Worm (Caenorhabditis elegans): ENCODE results near the gene gstk-1.

The gstk-1 gene

DNA sequence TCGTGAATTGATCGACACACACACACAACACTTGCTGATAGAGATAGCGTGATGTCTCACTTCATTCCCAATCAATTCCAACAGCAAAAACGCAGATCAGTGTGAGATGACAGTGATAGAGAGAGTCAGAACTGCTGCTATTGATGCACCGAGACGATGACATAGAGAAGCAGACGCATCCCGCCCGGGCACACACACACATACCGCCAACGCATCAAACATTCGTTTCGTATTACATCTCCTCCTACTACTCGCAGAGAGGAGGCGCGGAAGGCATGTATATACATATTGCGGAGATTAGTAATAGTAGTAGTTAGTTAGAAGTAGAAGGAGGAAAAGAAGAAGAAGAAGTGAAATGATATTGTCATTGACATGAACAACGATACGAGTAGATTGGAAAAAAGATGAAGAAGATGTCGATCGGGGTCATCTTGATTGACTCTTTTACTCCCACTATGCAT is 37.1 kb upstream of the gstk-1 start (continued):
- no peak for TF ChIP-seq nhr-11 (tag; optimal IDR thresholded peaks at IDR 0.05)

DNA sequence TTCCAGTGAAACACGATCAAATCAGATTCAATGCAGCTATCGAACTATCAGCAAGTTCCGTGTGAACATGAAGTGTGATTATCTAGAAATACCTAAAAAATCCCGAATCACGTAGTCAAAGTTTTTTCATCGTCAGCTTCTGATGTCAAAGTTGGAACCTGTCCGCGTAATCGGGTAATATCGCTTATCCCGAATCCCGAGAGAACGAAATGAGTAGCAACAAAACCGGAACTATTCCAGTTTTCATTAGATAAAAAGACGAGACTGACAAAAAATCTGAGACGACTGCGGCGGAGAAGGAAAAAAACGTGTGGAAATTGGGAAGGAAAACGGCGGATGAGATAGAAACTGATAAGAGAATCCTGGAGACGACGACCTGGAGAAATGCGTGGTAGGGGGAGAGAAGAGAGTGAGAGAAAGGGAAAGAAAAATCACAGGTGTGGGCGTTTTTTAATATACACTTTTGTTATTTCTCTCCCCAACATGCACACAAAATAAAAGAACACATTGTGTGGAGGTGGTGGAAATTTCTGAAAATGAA is 36.4 kb upstream of the gstk-1 start:
- TF ChIP-seq ama-1 (optimal IDR thresholded peaks at IDR 0.05) (peak; percentile 81), snpc-4 (tag; optimal IDR thresholded peaks at IDR 0.05) (no peak), eor-1 (tag; optimal IDR thresholded peaks at IDR 0.05) (no peak), nfya-1 (tag; optimal IDR thresholded peaks at IDR 0.05; ENCODE audit: insufficient read depth) (peak; percentile 43), elt-3 (tag; optimal IDR thresholded peaks at IDR 0.05) (peak in 1 of 3 experiments; percentile 43), egl-27 (tag; optimal IDR thresholded peaks at IDR 0.05) (no peak), unc-39 (tag; optimal IDR thresholded peaks at IDR 0.05) (no peak), elt-2 (tag; optimal IDR thresholded peaks at IDR 0.05) (peak; percentile 68), nhr-23 (tag; optimal IDR thresholded peaks at IDR 0.05) (peak; percentile 10), pha-4 (tag; optimal IDR thresholded peaks at IDR 0.05) (no peak)

DNA sequence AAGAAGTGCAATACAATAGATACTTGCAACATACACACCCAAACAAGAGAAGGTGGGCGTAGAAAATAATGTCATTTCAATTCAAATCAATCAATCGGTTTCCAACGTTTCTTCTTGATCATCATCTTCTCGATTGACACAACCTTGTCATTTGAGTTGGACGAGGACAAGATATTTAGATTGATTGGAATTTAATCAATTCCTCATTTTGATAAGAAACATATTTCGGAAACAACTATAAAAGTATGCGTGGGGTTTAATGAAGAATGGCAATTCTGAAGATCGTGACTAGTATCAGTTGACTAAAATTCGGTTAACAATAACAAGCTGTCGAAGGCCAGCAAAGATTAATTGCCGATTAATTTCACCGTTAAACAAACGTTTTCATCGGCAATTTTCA is 35.9 kb upstream of the gstk-1 start:
- TF ChIP-seq nhr-23 (tag; optimal IDR thresholded peaks at IDR 0.05) (peak; percentile 10), mdl-1 (tag; optimal IDR thresholded peaks at IDR 0.05) (no peak), nhr-76 (tag; optimal IDR thresholded peaks at IDR 0.05) (no peak), fkh-2 (tag; optimal IDR thresholded peaks at IDR 0.05) (no peak), nhr-77 (tag; optimal IDR thresholded peaks at IDR 0.05) (no peak), elt-1 (tag; optimal IDR thresholded peaks at IDR 0.05) (peak; percentile 24), nhr-11 (tag; optimal IDR thresholded peaks at IDR 0.05) (no peak), nhr-25 (tag; optimal IDR thresholded peaks at IDR 0.05) (peak; percentile 59), nhr-237 (tag; optimal IDR thresholded peaks at IDR 0.05) (no peak), nhr-43 (tag; optimal IDR thresholded peaks at IDR 0.05; ENCODE audit: poor library complexity, severe bottlenecking) (peak; percentile 46), zag-1 (tag; optimal IDR thresholded peaks at IDR 0.05) (no peak), aly-2 (tag; optimal IDR thresholded peaks at IDR 0.05) (no peak)

DNA sequence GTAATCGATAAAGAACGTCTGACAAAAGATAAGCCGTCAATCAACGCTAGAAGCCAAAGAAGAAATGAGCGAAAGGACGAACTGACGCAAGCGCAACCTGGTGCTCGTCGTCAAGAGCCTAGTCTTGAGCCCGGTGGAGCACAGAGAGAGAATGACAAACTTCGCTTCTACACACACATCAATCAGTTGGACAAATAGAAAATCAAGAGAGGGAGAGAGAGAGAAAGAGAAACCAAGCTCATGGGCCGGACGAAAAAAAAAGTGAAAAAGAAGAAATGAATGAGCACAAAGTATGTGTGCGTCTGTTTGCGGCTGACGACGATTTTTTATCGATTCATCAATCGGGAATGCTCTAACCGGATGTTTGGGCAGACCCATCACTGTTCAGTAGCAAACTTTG is 35.4 kb upstream of the gstk-1 start:
- no peak for TF ChIP-seq lsy-12 (tag; optimal IDR thresholded peaks at IDR 0.05)
- no peak for TF ChIP-seq tbx-2 (tag; optimal IDR thresholded peaks at IDR 0.05)
- no peak for TF ChIP-seq lin-15B (tag; optimal IDR thresholded peaks at IDR 0.05)
- peak; percentile 60 for TF ChIP-seq pha-4 (tag; optimal IDR thresholded peaks at IDR 0.05)
- no peak for TF ChIP-seq fkh-2 (tag; optimal IDR thresholded peaks at IDR 0.05)
- TF ChIP-seq nhr-23 (tag; optimal IDR thresholded peaks at IDR 0.05) = no peak
- TF ChIP-seq nhr-28 (tag; optimal IDR thresholded peaks at IDR 0.05) = no peak
- TF ChIP-seq jun-1 (tag; optimal IDR thresholded peaks at IDR 0.05) = no peak
- TF ChIP-seq ceh-16 (tag; optimal IDR thresholded peaks at IDR 0.05) = no peak
- TF ChIP-seq snpc-4 (tag; optimal IDR thresholded peaks at IDR 0.05) = no peak
- TF ChIP-seq ztf-4 (tag; optimal IDR thresholded peaks at IDR 0.05) = no peak
- TF ChIP-seq pqm-1 (tag; optimal IDR thresholded peaks at IDR 0.05) = no peak
- peak; percentile 6 for TF ChIP-seq hmg-11 (tag; optimal IDR thresholded peaks at IDR 0.05)
- no peak for TF ChIP-seq mdl-1 (tag; optimal IDR thresholded peaks at IDR 0.05)
- TF ChIP-seq ceh-9 (tag; optimal IDR thresholded peaks at IDR 0.05) = no peak
- TF ChIP-seq elt-1 (tag; optimal IDR thresholded peaks at IDR 0.05) = no peak
- no peak for TF ChIP-seq elt-2 (tag; optimal IDR thresholded peaks at IDR 0.05)
- no peak for TF ChIP-seq zag-1 (tag; optimal IDR thresholded peaks at IDR 0.05)
- TF ChIP-seq mml-1 (tag; optimal IDR thresholded peaks at IDR 0.05) = no peak
- no peak for TF ChIP-seq egl-5 (tag; optimal IDR thresholded peaks at IDR 0.05)
- no peak for TF ChIP-seq daf-12 (tag; optimal IDR thresholded peaks at IDR 0.05)
- no peak for TF ChIP-seq nhr-77 (tag; optimal IDR thresholded peaks at IDR 0.05)
- no peak for TF ChIP-seq nhr-25 (tag; optimal IDR thresholded peaks at IDR 0.05)
- no peak for TF ChIP-seq aly-2 (tag; optimal IDR thresholded peaks at IDR 0.05)
- TF ChIP-seq fos-1 (tag; optimal IDR thresholded peaks at IDR 0.05) = no peak
- no peak for TF ChIP-seq skn-1 (tag; optimal IDR thresholded peaks at IDR 0.05)
- no peak for TF ChIP-seq nhr-11 (tag; optimal IDR thresholded peaks at IDR 0.05)
- peak; percentile 25 for TF ChIP-seq unc-62 (GFP tag; optimal IDR thresholded peaks at IDR 0.05)
- TF ChIP-seq eor-1 (tag; optimal IDR thresholded peaks at IDR 0.05) = no peak
- no peak for TF ChIP-seq unc-39 (tag; optimal IDR thresholded peaks at IDR 0.05)
- no peak for TF ChIP-seq nhr-67 (tag; optimal IDR thresholded peaks at IDR 0.05)
- no peak for TF ChIP-seq nhr-237 (tag; optimal IDR thresholded peaks at IDR 0.05)
- TF ChIP-seq lin-39 (tag; optimal IDR thresholded peaks at IDR 0.05) = peak; percentile 52
- TF ChIP-seq nfya-1 (tag; optimal IDR thresholded peaks at IDR 0.05; ENCODE audit: insufficient read depth) = peak; percentile 32
- no peak for TF ChIP-seq ztf-11 (tag; optimal IDR thresholded peaks at IDR 0.05)
- no peak for TF ChIP-seq ZK546.5 (tag; optimal IDR thresholded peaks at IDR 0.05)
- TF ChIP-seq nhr-43 (tag; optimal IDR thresholded peaks at IDR 0.05; ENCODE audit: poor library complexity, severe bottlenecking) = no peak
- peak; percentile 31 for TF ChIP-seq ama-1 (optimal IDR thresholded peaks at IDR 0.05)
- TF ChIP-seq sea-2 (GFP tag; optimal IDR thresholded peaks at IDR 0.05) = no peak
- no peak for TF ChIP-seq fkh-10 (GFP tag; optimal IDR thresholded peaks at IDR 0.05)
- no peak for TF ChIP-seq nhr-76 (tag; optimal IDR thresholded peaks at IDR 0.05)
- TF ChIP-seq ceh-28 (tag; optimal IDR thresholded peaks at IDR 0.05) = no peak

All from whole organism, L3 larva.